Fruit fly (Drosophila melanogaster): Measurements from ENCODE around the gene CG43145.

Gene CG43145

dm6 chr2L:3748691-3749090 lies 47.1 kb downstream of the CG43145 start (continued):
- TF ChIP-seq CG2199 (GFP tag; IDR thresholded peaks at IDR 0.05) (peak; percentile 9; the same call in 1 of the 3 replicates), CG12659 (GFP tag; optimal IDR thresholded peaks at IDR 0.05) (peak; percentile 21), Med (GFP tag) (peak; percentile 94), odd (GFP tag; optimal IDR thresholded peaks at IDR 0.05) (peak; percentile 7), dmrt99B (tag; optimal IDR thresholded peaks at IDR 0.05) (peak; percentile 15), Hr51 (GFP tag; optimal IDR thresholded peaks at IDR 0.05) (peak; percentile 25 to 26), Rfx (GFP tag; IDR thresholded peaks at IDR 0.05) (peak; percentile 49), CG10321 (GFP tag; IDR thresholded peaks at IDR 0.05) (no peak), sens (GFP tag) (peak; percentile 77), CG8478 (optimal IDR thresholded peaks at IDR 0.05) (peak; percentile 33), CG6854 (GFP tag; optimal IDR thresholded peaks at IDR 0.05) (peak; percentile 2), CG11456 (GFP tag; IDR thresholded peaks at IDR 0.05) (peak; percentile 64; the same call in 2 of the 3 replicates), dysf (GFP tag; IDR thresholded peaks at IDR 0.05) (0 out of 3 replicates have a peak, but pooled peaks have one; percentile 24), CG7839 (tag; optimal IDR thresholded peaks at IDR 0.05) (peak; percentile 34), D (optimal IDR thresholded peaks at IDR 0.05) (no peak), D (GFP tag; optimal IDR thresholded peaks at IDR 0.05) (no peak), CG10366 (GFP tag; IDR thresholded peaks at IDR 0.05) (no peak), BtbVII (GFP tag; optimal IDR thresholded peaks at IDR 0.05) (no peak), zf30C (GFP tag; optimal IDR thresholded peaks at IDR 0.05) (peak; percentile 65), stwl (tag; optimal IDR thresholded peaks at IDR 0.05) (peak; percentile 30), Ada2b (GFP tag; IDR thresholded peaks at IDR 0.05) (peak; percentile 11; the same call in 1 of the 2 replicates), CG12219 (GFP tag; optimal IDR thresholded peaks at IDR 0.05) (peak; percentile 31), CG2678 (tag; optimal IDR thresholded peaks at IDR 0.05) (no peak), CG9932 (GFP tag; IDR thresholded peaks at IDR 0.05) (0 out of 2 replicates have a peak, but pooled peaks have one; percentile 4), bcd (GFP tag; optimal IDR thresholded peaks at IDR 0.05) (peak; percentile 17), Trl (optimal IDR thresholded peaks at IDR 0.05) (no peak), Trl (GFP tag; optimal IDR thresholded peaks at IDR 0.05) (peak; percentile 24), sob (GFP tag; IDR thresholded peaks at IDR 0.05) (peak; percentile 46; the same call in 1 of the 2 replicates), ttk (GFP tag; IDR thresholded peaks at IDR 0.05) (0 out of 2 replicates have a peak, but pooled peaks have one; percentile 18), CG13296 (GFP tag; optimal IDR thresholded peaks at IDR 0.05) (peak; percentile 16), MBD-R2 (GFP tag; IDR thresholded peaks at IDR 0.05) (no peak), CG18599 (GFP tag; optimal IDR thresholded peaks at IDR 0.05) (peak; percentile 66), chm (GFP tag; IDR thresholded peaks at IDR 0.05) (0 out of 2 replicates have a peak, but pooled peaks have one; percentile 25), trh (GFP tag; optimal IDR thresholded peaks at IDR 0.05) (peak; percentile 2), Ets65A (GFP tag) (peak; percentile 72), ranshi (GFP tag; IDR thresholded peaks at IDR 0.05) (peak; percentile 21; the same call in 1 of the 2 replicates), Elba2 (GFP tag; optimal IDR thresholded peaks at IDR 0.05) (no peak), CG15514 (GFP tag; optimal IDR thresholded peaks at IDR 0.05) (peak; percentile 26), eyg (GFP tag; optimal IDR thresholded peaks at IDR 0.05) (peak; percentile 3), CG34422 (GFP tag; IDR thresholded peaks at IDR 0.05) (0 out of 3 replicates have a peak, but pooled peaks have one; percentile 45), CG3847 (GFP tag; IDR thresholded peaks at IDR 0.05) (0 out of 2 replicates have a peak, but pooled peaks have one; percentile 9), CG7556 (GFP tag; optimal IDR thresholded peaks at IDR 0.05) (no peak), dimm (GFP tag; IDR thresholded peaks at IDR 0.05) (no peak), HLH3B (GFP tag; IDR thresholded peaks at IDR 0.05) (no peak), CG13424 (tag; optimal IDR thresholded peaks at IDR 0.05) (peak; percentile 2), Optix (GFP tag; IDR thresholded peaks at IDR 0.05) (0 out of 3 replicates have a peak, but pooled peaks have one; percentile 52), lab (GFP tag; optimal IDR thresholded peaks at IDR 0.05) (peak; percentile 63), Dip3 (GFP tag; optimal IDR thresholded peaks at IDR 0.05) (peak; percentile 19), CG32532 (GFP tag; IDR thresholded peaks at IDR 0.05) (peak; percentile 58; the same call in 1 of the 2 replicates), ci (GFP tag; IDR thresholded peaks at IDR 0.05) (peak; percentile 34; the same call in 1 of the 3 replicates), CG8281 (tag; optimal IDR thresholded peaks at IDR 0.05) (no peak), pum (GFP tag; optimal IDR thresholded peaks at IDR 0.05) (no peak)
